Fruit fly (Drosophila melanogaster) whole organism, embryonic: ENCODE results near the gene CG10984.
A peak's percentile ranks its signal among the peaks of the same experiment; 100 is the strongest.

Experiments
- ATbp ChIP-seq: fragments of 200-800 bp; sonication (Bioruptor generic); optimal IDR thresholded peaks from 2 replicates; lab custom pipeline; 2017; ENCODE audit warnings: missing biosample characterization, mild to moderate bottlenecking, missing genetic modification characterization, missing genetic modification reagents
- Ada2b ChIP-seq: fragments of 200-800 bp; sonication (Bioruptor generic); IDR thresholded peaks from 2 replicates; pipeline ENCODE4 v1.3.6; 2022; ENCODE audit warnings: missing biosample characterization, missing genetic modification characterization
- CG10959 ChIP-seq: fragments of 200-800 bp; sonication (Bioruptor generic); IDR thresholded peaks from 2 replicates; pipeline ENCODE4 v1.3.6; 2022; ENCODE audit warnings: missing biosample characterization, missing genetic modification characterization
- CG10979 ChIP-seq: fragments of 200-800 bp; sonication (Bioruptor generic); optimal IDR thresholded peaks from 2 replicates; lab custom pipeline; 2018; ENCODE audit warnings: missing biosample characterization, mild to moderate bottlenecking, missing genetic modification characterization, moderate library complexity
- CG13296 ChIP-seq: fragments of 200-800 bp; sonication (Bioruptor generic); optimal IDR thresholded peaks from 3 replicates; lab custom pipeline; 2018; ENCODE audit warnings: missing biosample characterization, mild to moderate bottlenecking, missing genetic modification characterization
- CG13424 ChIP-seq: fragments of 200-800 bp; sonication (Bioruptor generic); optimal IDR thresholded peaks from 2 replicates; lab custom pipeline; 2019; ENCODE audit warnings: missing biosample characterization, mild to moderate bottlenecking, missing genetic modification characterization, moderate library complexity
- CG32767 ChIP-seq: fragments of 200-800 bp; sonication (Bioruptor generic); IDR thresholded peaks from 2 replicates; pipeline ENCODE4 v1.3.6; 2022; ENCODE audit warnings: missing biosample characterization, missing genetic modification characterization
- CG34224 ChIP-seq: fragments of 200-800 bp; sonication (Bioruptor generic); IDR thresholded peaks from 3 replicates; pipeline ENCODE4 v1.3.6; 2022; ENCODE audit warnings: missing biosample characterization, missing genetic modification characterization; ENCODE audit not compliant: partially characterized antibody
- CG42726 ChIP-seq: fragments of 200-800 bp; sonication (Bioruptor generic); IDR thresholded peaks from 2 replicates; pipeline ENCODE4 v1.3.6; 2022; ENCODE audit warnings: missing biosample characterization, missing genetic modification characterization; ENCODE audit not compliant: partially characterized antibody
- CG6272 ChIP-seq: fragments of 200-800 bp; sonication (Bioruptor generic); IDR thresholded peaks from 2 replicates; pipeline ENCODE4 v1.3.6; 2022; ENCODE audit warnings: missing biosample characterization, missing genetic modification characterization
- CG6689 ChIP-seq: fragments of 200-800 bp; sonication (Bioruptor generic); IDR thresholded peaks from 2 replicates; pipeline ENCODE4 v1.3.6; 2022; ENCODE audit warnings: missing biosample characterization, missing genetic modification characterization
- CG7271 ChIP-seq: fragments of 200-800 bp; sonication (Bioruptor generic); optimal IDR thresholded peaks from 2 replicates; lab custom pipeline; 2018; ENCODE audit warnings: missing biosample characterization, mild to moderate bottlenecking, missing genetic modification characterization, moderate library complexity
- CG8290 ChIP-seq, 3 experiments: fragments of 200-800 bp; sonication (Bioruptor generic); optimal IDR thresholded peaks; 2 replicates each; lab custom pipeline; 2016 to 2019; ENCODE audit warnings: missing biosample characterization in 3 of 3, missing genetic modification characterization in 3 of 3, mild to moderate bottlenecking in 2 of 3, moderate library complexity in 1 of 3
- CG8765 ChIP-seq: fragments of 200-800 bp; sonication (Bioruptor generic); IDR thresholded peaks from 2 replicates; pipeline ENCODE4 v1.3.6; 2022; ENCODE audit warnings: missing biosample characterization, missing genetic modification characterization
- Dip3 ChIP-seq: fragments of 200-800 bp; sonication (Bioruptor generic); optimal IDR thresholded peaks from 3 replicates; lab custom pipeline; 2016; ENCODE audit warnings: missing biosample characterization, missing genetic modification characterization
- Dp ChIP-seq: fragments of 200-800 bp; sonication (Bioruptor generic); optimal IDR thresholded peaks from 2 replicates; lab custom pipeline; 2018; ENCODE audit warnings: missing biosample characterization, mild to moderate bottlenecking, missing genetic modification characterization, moderate library complexity
- Dref ChIP-seq: fragments of 200-800 bp; sonication (Bioruptor generic); IDR thresholded peaks from 2 replicates; pipeline ENCODE4 v1.3.6; 2022; ENCODE audit warnings: missing biosample characterization, missing genetic modification characterization
- HLH4C ChIP-seq: fragments of 200-800 bp; sonication (Bioruptor generic); IDR thresholded peaks from 3 replicates; pipeline ENCODE4 v1.3.6; 2022; ENCODE audit warnings: missing biosample characterization, missing genetic modification characterization; ENCODE audit not compliant: partially characterized antibody
- Hr51 ChIP-seq, 2 experiments: fragments of 200-800 bp; sonication (Bioruptor generic); optimal IDR thresholded peaks; 2 replicates in 1 of 2; 3 replicates in 1 of 2; lab custom pipeline; 2016 to 2018; ENCODE audit warnings: missing biosample characterization in 2 of 2, missing genetic modification characterization in 2 of 2, mild to moderate bottlenecking in 1 of 2, moderate library complexity in 1 of 2
- Mes4 ChIP-seq: fragments of 200-800 bp; sonication (Bioruptor generic); optimal IDR thresholded peaks from 2 replicates; lab custom pipeline; 2016; ENCODE audit warnings: missing biosample characterization, missing genetic modification characterization
- Ptx1 ChIP-seq: fragments of 200-800 bp; sonication (Bioruptor generic); IDR thresholded peaks from 2 replicates; pipeline ENCODE4 v1.3.6; 2022; ENCODE audit warnings: missing biosample characterization, missing genetic modification characterization
- abd-A ChIP-seq: fragments of 200-800 bp; sonication (Bioruptor generic); optimal IDR thresholded peaks from 3 replicates; lab custom pipeline; 2019; ENCODE audit warnings: missing biosample characterization, mild to moderate bottlenecking, missing genetic modification characterization, moderate library complexity
- bbx ChIP-seq: fragments of 200-800 bp; sonication (Bioruptor generic); IDR thresholded peaks from 2 replicates; pipeline ENCODE4 v1.3.6; 2022; ENCODE audit warnings: missing biosample characterization, missing genetic modification characterization; ENCODE audit not compliant: partially characterized antibody
- bowl ChIP-seq: fragments of 200-800 bp; sonication (Bioruptor generic); IDR thresholded peaks from 2 replicates; pipeline ENCODE4 v1.3.6; 2022; ENCODE audit warnings: missing biosample characterization, missing genetic modification characterization
- cad ChIP-seq: fragments of >200 bp; optimal IDR thresholded peaks from 2 replicates; lab custom pipeline; 2017; ENCODE audit warnings: missing biosample characterization, missing genetic modification characterization
- corto ChIP-seq: fragments of 200-800 bp; sonication (Bioruptor generic); optimal IDR thresholded peaks from 2 replicates; lab custom pipeline; 2016; ENCODE audit warnings: missing biosample characterization, mild to moderate bottlenecking, missing genetic modification characterization, moderate library complexity
- esg ChIP-seq: fragments of 200-800 bp; sonication (Bioruptor generic); conservative IDR thresholded peaks from 2 replicates; pipeline ENCODE4 v1.3.6; 2022; ENCODE audit warnings: missing biosample characterization, missing genetic modification characterization
- fd102C ChIP-seq: fragments of 200-800 bp; sonication (Bioruptor generic); optimal IDR thresholded peaks from 2 replicates; lab custom pipeline; 2018; ENCODE audit warnings: missing biosample characterization, mild to moderate bottlenecking, missing genetic modification characterization, moderate library complexity
- gsb-n ChIP-seq: fragments of 200-800 bp; sonication (Bioruptor generic); optimal IDR thresholded peaks from 3 replicates; lab custom pipeline; 2018; ENCODE audit warnings: missing biosample characterization, mild to moderate bottlenecking, missing genetic modification characterization
- oc ChIP-seq: fragments of 200-800 bp; sonication (Bioruptor generic); optimal IDR thresholded peaks from 2 replicates; lab custom pipeline; 2018; ENCODE audit warnings: missing biosample characterization, mild to moderate bottlenecking, missing genetic modification characterization, moderate library complexity
- otp ChIP-seq: fragments of 200-800 bp; sonication (Bioruptor generic); IDR thresholded peaks from 3 replicates; pipeline ENCODE4, ENCODE4 v1.3.6; 2022; ENCODE audit warnings: missing biosample characterization, missing genetic modification characterization
- psq ChIP-seq: fragments of 200-800 bp; sonication (Bioruptor generic); optimal IDR thresholded peaks from 2 replicates; lab custom pipeline; 2017; ENCODE audit warnings: missing biosample characterization, missing genetic modification characterization
- pzg ChIP-seq: fragments of 200-800 bp; sonication (Bioruptor generic); optimal IDR thresholded peaks from 3 replicates; lab custom pipeline; 2018; ENCODE audit warnings: missing biosample characterization, mild to moderate bottlenecking, missing genetic modification characterization, moderate library complexity
- repo ChIP-seq: fragments of 200-800 bp; sonication (Bioruptor generic); optimal IDR thresholded peaks from 2 replicates; lab custom pipeline; 2016; ENCODE audit warnings: missing biosample characterization, missing genetic modification characterization
- sc ChIP-seq, 3 experiments: fragments of >200 bp in 2 of 3; fragments of 200-800 bp in 1 of 3; sonication (Bioruptor generic) in 1 of 3; optimal IDR thresholded peaks; 2 replicates in 2 of 3; 3 replicates in 1 of 3; lab custom pipeline; 2017; ENCODE audit warnings: mild to moderate bottlenecking in 1 of 3, missing biosample characterization in 1 of 3, missing genetic modification characterization in 1 of 3, missing genetic modification reagents in 1 of 3
- sd ChIP-seq: fragments of 200-800 bp; sonication (Bioruptor generic); optimal IDR thresholded peaks from 3 replicates; lab custom pipeline; 2018; ENCODE audit warnings: missing biosample characterization, mild to moderate bottlenecking, missing genetic modification characterization, moderate library complexity
- ttk ChIP-seq: fragments of 200-800 bp; sonication (Bioruptor generic); IDR thresholded peaks from 2 replicates; pipeline ENCODE4 v2.1.2; 2022; ENCODE audit warnings: missing biosample characterization, missing genetic modification characterization
- unc-4 ChIP-seq: fragments of 200-800 bp; sonication (Bioruptor generic); IDR thresholded peaks from 2 replicates; pipeline ENCODE4 v1.3.6; 2022; ENCODE audit warnings: missing biosample characterization, missing genetic modification characterization; ENCODE audit not compliant: partially characterized antibody
- zf30C ChIP-seq: fragments of 200-800 bp; sonication (Bioruptor generic); optimal IDR thresholded peaks from 3 replicates; lab custom pipeline; 2018; ENCODE audit warnings: missing biosample characterization, mild to moderate bottlenecking, missing genetic modification characterization

CG10984 gene

DNA sequence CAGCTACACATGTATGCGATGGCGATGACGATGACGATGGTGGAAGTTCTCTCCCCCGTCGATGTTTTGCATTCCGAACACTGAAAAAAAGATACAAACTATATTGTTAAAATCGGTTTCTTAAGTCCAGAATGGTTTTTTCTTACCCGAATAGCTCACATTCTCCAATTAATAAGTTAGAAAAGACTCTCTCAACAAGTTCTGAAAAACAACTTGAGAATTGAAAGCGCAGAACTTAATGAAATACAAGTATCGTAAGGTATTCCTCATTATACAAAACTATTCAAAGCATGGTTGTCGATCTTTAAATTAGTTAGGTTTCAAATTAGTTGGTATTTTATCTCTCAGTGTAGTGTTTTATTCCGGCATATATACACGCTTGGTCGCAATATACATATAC, 43.5 kb upstream of the CG10984 start (continued):
- TF ChIP-seq Dp (no peak), cad (GFP tag; lab: Kevin White, UChicago) (no peak), gsb-n (tag; lab: Kevin White, UChicago) (no peak), zf30C (GFP tag; lab: Kevin White, UChicago) (peak; percentile 24), Dref (GFP tag; lab: Robert Waterston, UW) (no peak), CG6272 (GFP tag; lab: Robert Waterston, UW) (no peak), Mes4 (GFP tag; lab: Kevin White, UChicago) (no peak), CG32767 (no peak), CG8290 (GFP tag; optimal IDR thresholded peaks at IDR 0.05; lab: Kevin White, UChicago) (no peak), CG8290 (tag; optimal IDR thresholded peaks at IDR 0.05; lab: Kevin White, UChicago) (no peak), repo (GFP tag; lab: Kevin White, UChicago) (no peak), pzg (no peak), CG42726 (GFP tag; lab: Robert Waterston, UW) (no peak), ATbp (GFP tag; lab: Kevin White, UChicago) (no peak)

DNA sequence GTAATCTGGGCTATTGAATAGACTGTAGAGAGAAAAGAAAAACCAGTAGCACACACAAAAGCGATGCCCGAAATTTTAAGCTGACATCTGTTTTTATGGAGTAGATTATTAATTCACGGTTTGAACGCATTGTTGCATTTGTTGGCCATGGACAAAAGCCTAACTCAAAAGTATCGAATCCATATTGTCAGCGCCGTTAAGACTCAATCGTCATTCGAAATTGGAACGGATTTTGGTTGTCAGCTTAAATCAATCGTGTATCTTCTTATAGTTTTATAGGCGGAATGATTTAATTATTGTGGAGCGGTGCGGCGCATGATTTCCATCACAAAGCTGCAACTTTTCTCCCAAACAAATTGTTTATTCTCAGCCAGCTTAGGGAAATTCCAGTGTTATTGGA, 38.5 kb upstream of the CG10984 start:
- no peak for TF ChIP-seq Dip3 (GFP tag; lab: Kevin White, UChicago)
- TF ChIP-seq bowl (GFP tag; lab: Robert Waterston, UW): peak; percentile 29; the same call in 1 of the 2 replicates
- TF ChIP-seq Ptx1 (GFP tag; lab: Robert Waterston, UW): no peak
- TF ChIP-seq ttk (GFP tag; lab: Robert Waterston, UW): no peak
- no peak for TF ChIP-seq otp (GFP tag; lab: Robert Waterston, UW)
- TF ChIP-seq CG10959 (GFP tag; lab: Robert Waterston, UW): no peak
- no peak for TF ChIP-seq CG8290 (GFP tag; optimal IDR thresholded peaks at IDR 0.05; lab: Kevin White, UChicago)
- no peak for TF ChIP-seq CG8290 (tag; optimal IDR thresholded peaks at IDR 0.05; lab: Kevin White, UChicago)
- TF ChIP-seq esg: no peak
- TF ChIP-seq CG7271: no peak
- no peak for TF ChIP-seq CG34224
- TF ChIP-seq abd-A (tag; lab: Kevin White, UChicago): peak; percentile 61
- peak; percentile 2 for TF ChIP-seq sd (tag; lab: Kevin White, UChicago)
- no peak for TF ChIP-seq psq (GFP tag; lab: Kevin White, UChicago)
- TF ChIP-seq HLH4C (GFP tag; lab: Robert Waterston, UW): no peak
- TF ChIP-seq CG10979 (tag; lab: Kevin White, UChicago): no peak
- no peak for TF ChIP-seq CG6689 (GFP tag; lab: Robert Waterston, UW)
- no peak for TF ChIP-seq Ada2b (GFP tag; lab: Robert Waterston, UW)
- TF ChIP-seq CG13296 (GFP tag; lab: Kevin White, UChicago): no peak
- no peak for TF ChIP-seq bbx (GFP tag; lab: Robert Waterston, UW)
- no peak for TF ChIP-seq CG13424 (tag; lab: Kevin White, UChicago)
- peak; percentile 98 for TF ChIP-seq oc
- no peak for TF ChIP-seq fd102C
- no peak for TF ChIP-seq CG8765 (GFP tag; lab: Robert Waterston, UW)
- TF ChIP-seq sc (optimal IDR thresholded peaks at IDR 0.05; lab: Kevin White, UChicago): no peak
- TF ChIP-seq sc (GFP tag; optimal IDR thresholded peaks at IDR 0.05; lab: Kevin White, UChicago): no peak
- TF ChIP-seq corto (GFP tag; lab: Kevin White, UChicago): no peak
- no peak for TF ChIP-seq unc-4 (GFP tag; lab: Robert Waterston, UW)
- TF ChIP-seq Hr51 (GFP tag; optimal IDR thresholded peaks at IDR 0.05; lab: Kevin White, UChicago): no peak
- TF ChIP-seq, all 482 proteins: peak for 4
